Fruit fly (Drosophila melanogaster): Measurements from ENCODE around the gene CG10513.
A peak's percentile ranks its signal among the peaks of the same experiment; 100 is the strongest.

DNA sequence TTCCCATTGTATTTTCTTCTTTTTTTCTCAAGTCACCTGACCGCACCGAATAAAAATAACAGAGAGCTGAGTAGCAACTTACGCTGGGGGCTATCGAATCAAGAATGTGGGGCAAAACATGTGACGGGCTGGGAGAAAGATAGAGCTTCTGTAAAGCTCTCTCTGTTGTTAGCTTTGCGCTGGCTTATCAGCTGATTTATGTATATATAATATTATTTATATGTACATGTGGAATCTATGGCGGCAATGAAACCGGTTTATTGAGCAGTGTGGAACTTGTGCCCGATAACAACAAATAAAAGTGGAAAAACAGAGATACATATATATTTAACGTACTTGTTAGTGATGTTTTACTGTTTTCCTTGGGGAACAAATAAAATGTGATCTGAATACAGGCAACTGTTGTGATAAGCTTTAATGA, 15.9 kb upstream of the CG10513 start, which contains the start of gene CG31098:
- peak; percentile 41 for TF ChIP-seq ovo (GFP tag; optimal IDR thresholded peaks at IDR 0.05)
- peak; percentile 35 for TF ChIP-seq pad (GFP tag; optimal IDR thresholded peaks at IDR 0.05)
- peak in 1 of 2 experiments; percentile 57 for TF ChIP-seq cnc (optimal IDR thresholded peaks at IDR 0.05)
- TF ChIP-seq bab1 (GFP tag; optimal IDR thresholded peaks at IDR 0.05) = peak; percentile 84
- TF ChIP-seq Mnt (GFP tag; optimal IDR thresholded peaks at IDR 0.05) = peak; percentile 90
- TF ChIP-seq CG5204 (GFP tag; optimal IDR thresholded peaks at IDR 0.05) = no peak
- no peak for TF ChIP-seq Hr96 (GFP tag; optimal IDR thresholded peaks at IDR 0.05)
- TF ChIP-seq kay (GFP tag; ENCODE audit: borderline replicate concordance) = peak; percentile 89
- no peak for TF ChIP-seq Clk (GFP tag; optimal IDR thresholded peaks at IDR 0.05)
- TF ChIP-seq toe (GFP tag; optimal IDR thresholded peaks at IDR 0.05) = peak; percentile 41
- peak; percentile 80 for TF ChIP-seq CG12768 (GFP tag; optimal IDR thresholded peaks at IDR 0.05)
- TF ChIP-seq CG33017 (tag; optimal IDR thresholded peaks at IDR 0.05) = peak; percentile 83

Measured in whole organism, adult.